Fruit fly (Drosophila melanogaster): ENCODE results near the gene CG43896.

DNA sequence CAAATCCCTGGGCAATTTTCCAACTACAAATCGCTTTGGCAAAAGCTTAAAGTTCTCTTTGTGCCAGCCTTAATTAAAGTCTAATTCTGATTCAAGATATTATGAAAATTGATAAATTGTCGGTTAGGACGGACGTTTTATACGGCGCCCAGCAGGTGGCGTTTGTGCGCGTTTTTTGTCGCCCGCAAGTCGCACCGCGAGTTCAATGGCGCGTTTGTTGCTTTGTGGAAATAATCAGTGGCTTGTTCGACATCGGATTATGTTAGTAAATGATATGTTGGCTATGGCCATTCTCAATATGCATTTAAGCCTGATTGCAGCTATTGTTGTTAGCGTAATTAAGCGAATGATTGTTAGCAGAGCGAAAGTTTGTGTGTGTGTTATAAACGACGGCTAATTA is 46.0 kb downstream of the CG43896 start:
- peak; percentile 73 to 74 for TF ChIP-seq CTCF (optimal IDR thresholded peaks at IDR 0.05)
- TF ChIP-seq CG8478 (optimal IDR thresholded peaks at IDR 0.05) = no peak

Measured in S2 (cell line).